Fruit fly (Drosophila melanogaster) whole organism, adult: ENCODE measurements around the gene Usp10.
A peak's percentile ranks its signal among the peaks of the same experiment; 100 is the strongest.

ENCODE experiments used
- CG11617 ChIP-seq: fragments of 200-800 bp; sonication (Bioruptor generic); optimal IDR thresholded peaks from 2 replicates; lab custom pipeline; 2017; ENCODE audit warnings: mild to moderate bottlenecking, missing biosample characterization, missing genetic modification reagents, missing genetic modification characterization
- CG12768 ChIP-seq: fragments of 200-800 bp; sonication (Bioruptor generic); optimal IDR thresholded peaks from 2 replicates; lab custom pipeline; 2017; ENCODE audit warnings: missing biosample characterization, missing genetic modification characterization, mild to moderate bottlenecking, moderate library complexity, missing genetic modification reagents
- CG14711 ChIP-seq: fragments of 200-800 bp; sonication (Bioruptor generic); optimal IDR thresholded peaks from 2 replicates; lab custom pipeline; 2018; ENCODE audit warnings: missing biosample characterization, mild to moderate bottlenecking, missing genetic modification characterization, moderate library complexity
- CG1620 ChIP-seq: fragments of 200-800 bp; sonication (Bioruptor generic); optimal IDR thresholded peaks from 2 replicates; lab custom pipeline; 2016; ENCODE audit warnings: missing biosample characterization, missing genetic modification characterization
- CG5204 ChIP-seq: fragments of 200-800 bp; sonication (Bioruptor generic); optimal IDR thresholded peaks from 2 replicates; lab custom pipeline; 2016; ENCODE audit warnings: missing biosample characterization, missing genetic modification characterization
- CG7045 ChIP-seq: fragments of 200-800 bp; sonication (Bioruptor generic); optimal IDR thresholded peaks from 2 replicates; lab custom pipeline; 2017; ENCODE audit warnings: missing biosample characterization, mild to moderate bottlenecking, missing genetic modification characterization
- CG7101 ChIP-seq: fragments of 200-800 bp; sonication (Bioruptor generic); optimal IDR thresholded peaks from 2 replicates; lab custom pipeline; 2018; ENCODE audit warnings: missing biosample characterization, mild to moderate bottlenecking, missing genetic modification characterization, moderate library complexity
- Clk ChIP-seq: fragments of 200-800 bp; sonication (Bioruptor generic); optimal IDR thresholded peaks from 2 replicates; lab custom pipeline; 2017; ENCODE audit warnings: missing biosample characterization, missing genetic modification characterization
- Crg-1 ChIP-seq: fragments of 200-800 bp; sonication (Bioruptor generic); optimal IDR thresholded peaks from 2 replicates; lab custom pipeline; 2016; ENCODE audit warnings: missing biosample characterization, missing genetic modification characterization
- Hr96 ChIP-seq: fragments of 200-800 bp; sonication (Bioruptor generic); optimal IDR thresholded peaks from 2 replicates; lab custom pipeline; 2016; ENCODE audit warnings: missing biosample characterization, missing genetic modification characterization
- Mnt ChIP-seq: fragments of 200-800 bp; sonication (Bioruptor generic); optimal IDR thresholded peaks from 2 replicates; lab custom pipeline; 2016; ENCODE audit warnings: missing biosample characterization, mild to moderate bottlenecking, missing genetic modification characterization
- bab1 ChIP-seq: fragments of 200-800 bp; sonication (Bioruptor generic); optimal IDR thresholded peaks from 3 replicates; lab custom pipeline; 2019; ENCODE audit warnings: missing biosample characterization, mild to moderate bottlenecking, missing genetic modification characterization, moderate library complexity
- cic ChIP-seq: fragments of 200-800 bp; sonication (Bioruptor generic); optimal IDR thresholded peaks from 2 replicates; lab custom pipeline; 2017; ENCODE audit warnings: missing biosample characterization, mild to moderate bottlenecking, missing genetic modification characterization, moderate library complexity
- cnc ChIP-seq, 2 experiments: fragments of >200 bp; optimal IDR thresholded peaks; 2 replicates each; lab custom pipeline; 2017
- kay ChIP-seq: fragments of 200-800 bp; sonication (Bioruptor generic); peaks from one replicate; lab custom pipeline; 2016; ENCODE audit warnings: missing biosample characterization, missing genetic modification characterization, borderline replicate concordance
- ovo ChIP-seq: fragments of 200-800 bp; sonication (Bioruptor generic); optimal IDR thresholded peaks from 2 replicates; lab custom pipeline; 2016; ENCODE audit warnings: missing biosample characterization, missing genetic modification characterization
- pad ChIP-seq: fragments of 200-800 bp; sonication (Bioruptor generic); optimal IDR thresholded peaks from 3 replicates; lab custom pipeline; 2017; ENCODE audit warnings: missing biosample characterization, missing genetic modification characterization, mild to moderate bottlenecking, moderate library complexity, missing genetic modification reagents
- tj ChIP-seq: fragments of 200-800 bp; sonication (Bioruptor generic); optimal IDR thresholded peaks from 3 replicates; lab custom pipeline; 2017; ENCODE audit warnings: missing biosample characterization, mild to moderate bottlenecking, missing genetic modification characterization, moderate library complexity
- toe ChIP-seq: fragments of 200-800 bp; sonication (Bioruptor generic); optimal IDR thresholded peaks from 2 replicates; lab custom pipeline; 2016; ENCODE audit warnings: missing biosample characterization, missing genetic modification characterization

Usp10 gene

DNA sequence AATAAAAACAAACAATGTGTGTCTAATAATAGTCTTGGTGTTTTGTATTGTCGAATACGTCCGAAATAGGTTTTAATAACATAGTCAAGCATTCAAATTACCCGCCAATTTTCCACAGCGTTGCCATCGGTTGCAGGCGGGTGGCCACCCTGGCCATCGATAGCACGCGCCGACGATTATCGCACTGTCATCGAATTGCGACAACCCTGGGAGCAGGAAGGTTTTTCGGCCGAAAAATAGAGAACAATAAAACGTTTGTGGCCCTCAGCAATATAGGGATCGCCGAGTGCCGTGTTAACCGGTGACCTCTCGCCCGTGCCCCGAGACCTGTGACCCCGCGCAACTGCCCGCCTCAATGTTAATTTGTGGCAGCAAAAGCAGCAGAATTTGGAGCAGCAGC is at the start of gene Usp10:
Gene Usp10, plus strand, starts transcription at position 187 of the 400 bp plus-strand sequence.
- TF ChIP-seq CG11617 (GFP tag; lab: Kevin White, UChicago) (no peak), CG1620 (GFP tag; lab: Kevin White, UChicago) (no peak), CG14711 (tag; lab: Kevin White, UChicago) (peak; percentile 99), ovo (no peak), CG7045 (GFP tag; lab: Kevin White, UChicago) (no peak), Clk (no peak), bab1 (GFP tag; lab: Kevin White, UChicago) (peak; percentile 19), Mnt (GFP tag; lab: Kevin White, UChicago) (peak; percentile 48), CG12768 (no peak), tj (GFP tag; lab: Kevin White, UChicago) (peak; percentile 53), toe (GFP tag; lab: Kevin White, UChicago) (no peak), cnc (optimal IDR thresholded peaks at IDR 0.05; lab: Kevin White, UChicago) (peak; percentile 60 to 92), Hr96 (no peak), CG5204 (GFP tag; lab: Kevin White, UChicago) (no peak), cic (GFP tag; lab: Kevin White, UChicago) (peak; percentile 43), pad (GFP tag; lab: Kevin White, UChicago) (no peak)

DNA sequence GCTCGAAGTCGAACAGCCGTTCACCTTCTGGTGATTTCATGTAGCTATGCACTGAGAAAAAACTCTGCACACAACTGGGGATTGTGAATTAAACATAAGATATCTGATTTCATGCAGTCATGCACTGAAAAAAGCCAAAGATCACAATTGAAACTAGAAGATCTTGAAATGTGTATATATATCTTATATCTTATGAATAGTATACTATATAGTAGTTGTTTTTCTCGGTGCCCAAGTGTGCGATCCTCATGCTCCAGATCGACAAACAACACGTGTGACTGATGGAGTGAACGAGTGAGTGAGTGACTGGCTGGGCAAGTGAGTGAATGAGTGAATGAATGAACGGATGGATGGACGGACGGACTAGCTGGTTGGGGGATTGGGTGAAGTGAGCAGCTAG is 49.7 kb upstream of the Usp10 start:
- TF ChIP-seq bab1 (GFP tag; lab: Kevin White, UChicago) (peak; percentile 3), cic (GFP tag; lab: Kevin White, UChicago) (no peak)

DNA sequence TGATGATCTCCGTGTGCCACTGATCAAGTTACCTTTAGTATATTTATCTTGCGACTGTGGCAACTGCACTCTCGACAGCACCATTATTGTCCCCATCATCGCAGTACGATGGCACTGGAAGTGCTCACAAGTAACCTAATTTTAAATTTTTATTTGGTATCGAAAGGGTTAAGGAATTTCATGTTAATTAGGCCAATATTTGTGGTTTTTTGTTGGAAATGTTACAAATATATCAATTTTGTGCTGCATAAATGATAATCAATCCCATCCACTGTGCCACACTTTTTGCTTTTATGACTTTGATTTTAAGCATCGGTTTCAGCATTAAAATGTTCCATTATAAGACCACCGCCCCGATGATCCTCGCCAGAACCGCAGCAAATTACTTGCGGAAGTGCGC is 49.1 kb upstream of the Usp10 start:
- TF ChIP-seq kay (no peak), tj (GFP tag; lab: Kevin White, UChicago) (no peak), pad (GFP tag; lab: Kevin White, UChicago) (no peak), Clk (no peak), CG7101 (tag; lab: Kevin White, UChicago) (no peak), CG11617 (GFP tag; lab: Kevin White, UChicago) (no peak), CG14711 (tag; lab: Kevin White, UChicago) (no peak), CG5204 (GFP tag; lab: Kevin White, UChicago) (no peak), cic (GFP tag; lab: Kevin White, UChicago) (no peak), Crg-1 (GFP tag; lab: Kevin White, UChicago) (no peak)

DNA sequence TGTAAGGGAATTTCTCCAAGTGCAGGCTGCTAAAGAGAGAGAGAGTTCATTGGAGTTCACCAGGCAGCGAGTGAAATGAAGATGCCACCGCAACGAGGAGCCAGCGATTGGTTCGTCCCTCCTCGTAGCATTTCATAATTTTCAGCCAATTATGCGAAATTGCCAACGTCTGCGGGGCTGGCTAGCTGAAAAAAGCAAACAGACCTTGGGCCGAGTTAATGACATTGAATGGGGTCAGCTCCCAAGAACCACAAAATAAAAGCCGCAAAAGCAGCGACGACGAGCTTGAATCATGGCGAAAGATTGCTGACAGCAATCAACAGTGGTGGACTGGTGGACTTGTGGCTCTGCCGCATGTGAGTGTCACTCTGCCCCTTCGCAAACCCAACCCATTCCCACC is 48.1 kb upstream of the Usp10 start:
- TF ChIP-seq tj (GFP tag; lab: Kevin White, UChicago) (peak; percentile 79), Clk (no peak), ovo (no peak)

DNA sequence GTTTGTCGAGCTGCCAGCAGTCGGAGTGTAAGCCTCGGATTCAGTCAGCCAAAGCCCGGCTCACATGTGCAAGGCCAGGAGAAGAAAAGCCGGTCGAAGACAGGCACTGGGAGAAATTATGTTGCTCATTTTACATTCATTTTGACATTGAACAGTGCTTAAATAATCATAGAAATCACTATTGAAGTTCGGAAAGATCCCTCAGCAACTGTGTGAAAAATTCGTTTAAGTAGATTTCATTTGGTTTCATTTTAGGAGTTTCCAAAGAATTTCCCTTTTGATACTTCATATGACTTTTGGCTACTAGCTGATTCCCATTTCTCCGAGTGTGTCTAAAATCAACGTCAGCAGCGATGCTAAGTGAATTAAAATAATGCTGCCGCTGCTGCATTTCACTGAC is 47.3 kb upstream of the Usp10 start:
- TF ChIP-seq tj (GFP tag; lab: Kevin White, UChicago), result peak; percentile 78
- no peak for TF ChIP-seq CG7045 (GFP tag; lab: Kevin White, UChicago)

DNA sequence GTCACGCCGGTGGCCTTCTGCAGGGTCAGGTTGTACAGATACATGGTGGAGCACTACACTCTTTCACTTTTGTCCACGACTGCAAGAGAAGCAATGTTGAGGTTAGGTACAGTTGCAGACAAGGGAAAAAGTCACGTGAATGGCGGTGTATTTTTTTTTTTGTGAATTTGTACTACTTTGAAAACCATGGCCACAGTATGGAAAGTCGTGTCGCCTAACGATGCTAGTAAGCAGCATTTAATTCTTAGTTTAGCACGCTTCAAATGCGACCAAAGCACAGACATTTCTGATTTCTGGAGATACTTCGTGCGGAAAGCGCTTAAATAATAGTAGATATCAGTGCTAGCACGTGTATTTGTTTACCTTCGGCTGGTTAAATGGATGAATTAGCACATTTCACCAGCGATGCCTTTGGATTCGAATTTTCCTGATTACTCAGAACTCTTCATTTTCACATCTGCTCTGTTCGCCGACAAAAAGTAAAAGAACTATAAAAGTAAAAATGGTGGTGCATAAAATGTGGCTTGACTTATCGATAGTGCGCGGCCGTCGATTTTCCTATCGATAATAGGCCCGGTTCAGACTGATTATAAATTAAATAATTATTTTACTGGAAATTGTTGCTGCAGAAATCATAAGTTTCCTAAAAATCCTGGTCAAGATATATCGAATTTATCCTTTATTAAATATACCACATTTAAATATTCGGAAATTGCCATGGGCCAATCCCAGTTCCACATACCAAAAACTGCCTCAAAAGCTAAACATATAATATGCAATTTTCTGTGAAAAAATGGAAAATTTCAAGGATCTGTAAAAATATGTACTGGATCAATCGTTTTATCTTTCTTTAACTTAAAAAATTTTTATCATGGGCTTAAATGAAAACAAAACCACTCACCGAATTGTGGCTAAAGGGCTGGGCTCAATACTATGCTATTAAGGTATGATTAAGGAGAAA is 38.5 kb upstream of the Usp10 start, which contains the start of gene Sf3b3:
Gene Sf3b3, minus strand, starts transcription at position 489 of the 961 bp plus-strand sequence.
- TF ChIP-seq CG7101 (tag; lab: Kevin White, UChicago) (peak; percentile 50), bab1 (GFP tag; lab: Kevin White, UChicago) (peak; percentile 61), Hr96 (no peak), tj (GFP tag; lab: Kevin White, UChicago) (peak; percentile 52), cnc (optimal IDR thresholded peaks at IDR 0.05; lab: Kevin White, UChicago) (no peak), CG14711 (tag; lab: Kevin White, UChicago) (no peak), Mnt (GFP tag; lab: Kevin White, UChicago) (peak; percentile 81), ovo (no peak), toe (GFP tag; lab: Kevin White, UChicago) (peak; percentile 55), CG12768 (peak; percentile 12), CG7045 (GFP tag; lab: Kevin White, UChicago) (peak; percentile 4)

DNA sequence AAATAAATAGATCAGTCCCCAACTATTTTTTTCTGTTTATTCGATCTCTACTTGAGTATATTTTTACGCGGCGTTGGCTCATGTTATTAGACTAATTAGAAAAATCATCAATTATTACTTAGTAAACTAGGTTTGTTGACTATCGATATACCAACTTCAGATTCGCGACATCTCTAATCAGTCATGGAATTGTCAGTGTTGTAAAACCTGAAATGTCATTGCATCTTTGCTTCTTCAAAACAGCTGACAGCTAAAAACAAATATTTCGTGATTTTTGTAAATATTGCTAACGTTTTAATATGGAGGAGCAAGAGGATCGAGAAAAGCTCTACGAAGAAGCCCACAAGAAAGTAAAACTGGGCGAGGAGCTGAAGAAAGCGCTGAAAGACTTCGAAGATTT is 37.8 kb upstream of the Usp10 start, which contains the start of gene CG42553:
Gene CG42553, plus strand, starts transcription at position 216 of the 400 bp plus-strand sequence.
- TF ChIP-seq tj (GFP tag; lab: Kevin White, UChicago), result peak; percentile 28
- TF ChIP-seq CG1620 (GFP tag; lab: Kevin White, UChicago), result peak; percentile 38
- no peak for TF ChIP-seq Crg-1 (GFP tag; lab: Kevin White, UChicago)
- no peak for TF ChIP-seq toe (GFP tag; lab: Kevin White, UChicago)
- TF ChIP-seq Mnt (GFP tag; lab: Kevin White, UChicago), result no peak
- TF ChIP-seq kay, result no peak
- TF ChIP-seq bab1 (GFP tag; lab: Kevin White, UChicago), result peak; percentile 13
- no peak for TF ChIP-seq Hr96
- TF ChIP-seq CG7101 (tag; lab: Kevin White, UChicago), result peak; percentile 27
